Fruit fly (Drosophila melanogaster): ENCODE data around the gene CG3191.

The CG3191 gene

DNA sequence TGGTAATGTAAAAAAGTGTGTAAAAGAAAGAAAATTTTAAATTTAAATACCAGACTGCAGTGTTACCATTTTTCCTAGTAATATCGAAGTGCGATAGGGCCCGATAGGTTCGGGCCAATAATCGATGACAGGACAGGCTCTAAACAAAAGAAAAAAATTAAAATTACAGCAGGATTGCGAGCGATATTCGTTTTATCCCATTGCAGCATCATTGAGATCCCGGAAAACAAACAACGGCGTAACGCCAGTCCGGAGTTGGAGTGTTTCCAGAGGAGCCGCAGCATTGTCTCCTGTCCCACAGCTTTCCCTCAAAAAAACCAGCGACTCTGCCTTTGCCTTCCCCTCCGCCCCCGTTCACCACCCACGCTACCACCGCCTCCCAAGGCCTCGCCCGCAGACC, 26.7 kb downstream of the CG3191 start, which contains the start of gene pcx (continued):
- TF ChIP-seq NFAT (GFP tag; IDR thresholded peaks at IDR 0.05) (no peak), CG9215 (GFP tag; IDR thresholded peaks at IDR 0.05) (no peak), esg (GFP tag; conservative IDR thresholded peaks at IDR 0.05) (no peak), CG8281 (tag; optimal IDR thresholded peaks at IDR 0.05) (no peak), Dp (GFP tag; optimal IDR thresholded peaks at IDR 0.05) (peak; percentile 70), CG8478 (optimal IDR thresholded peaks at IDR 0.05) (no peak), org-1 (GFP tag; optimal IDR thresholded peaks at IDR 0.05) (no peak), amos (GFP tag; IDR thresholded peaks at IDR 0.05; ENCODE audit: partially characterized antibody) (peak; percentile 59; the same call in 1 of the 2 replicates), Ets97D (GFP tag; optimal IDR thresholded peaks at IDR 0.05) (peak; percentile 7), Taf1 (GFP tag; IDR thresholded peaks at IDR 0.05) (no peak), Sry-β (GFP tag; optimal IDR thresholded peaks at IDR 0.05) (no peak), CG1024 (GFP tag; IDR thresholded peaks at IDR 0.05) (no peak), hbn (GFP tag; IDR thresholded peaks at IDR 0.05; ENCODE audit: partially characterized antibody) (peak; percentile 27; the same call in 1 of the 2 replicates), Atf3 (GFP tag; optimal IDR thresholded peaks at IDR 0.05) (no peak), CG4617 (GFP tag; optimal IDR thresholded peaks at IDR 0.05; ENCODE audit: borderline replicate concordance) (peak; percentile 76), Meics (GFP tag; optimal IDR thresholded peaks at IDR 0.05) (no peak), CG2116 (GFP tag; optimal IDR thresholded peaks at IDR 0.05) (peak; percentile 38), CG12744 (GFP tag; optimal IDR thresholded peaks at IDR 0.05) (no peak), Rx (GFP tag; IDR thresholded peaks at IDR 0.05) (no peak), ase (GFP tag; IDR thresholded peaks at IDR 0.05) (no peak), CG4328 (GFP tag; optimal IDR thresholded peaks at IDR 0.05) (no peak), Elba2 (GFP tag; optimal IDR thresholded peaks at IDR 0.05) (no peak), Neu2 (GFP tag; optimal IDR thresholded peaks at IDR 0.05; ENCODE audit: borderline replicate concordance) (no peak), bab2 (GFP tag; optimal IDR thresholded peaks at IDR 0.05) (no peak), unc-4 (GFP tag; IDR thresholded peaks at IDR 0.05; ENCODE audit: partially characterized antibody) (peak; percentile 65), Stat92E (GFP tag; optimal IDR thresholded peaks at IDR 0.05) (no peak), CG4730 (GFP tag; IDR thresholded peaks at IDR 0.05) (no peak), ewg (GFP tag; optimal IDR thresholded peaks at IDR 0.05) (no peak), ken (GFP tag; IDR thresholded peaks at IDR 0.05) (no peak), lbe (GFP tag; optimal IDR thresholded peaks at IDR 0.05) (no peak)

DNA sequence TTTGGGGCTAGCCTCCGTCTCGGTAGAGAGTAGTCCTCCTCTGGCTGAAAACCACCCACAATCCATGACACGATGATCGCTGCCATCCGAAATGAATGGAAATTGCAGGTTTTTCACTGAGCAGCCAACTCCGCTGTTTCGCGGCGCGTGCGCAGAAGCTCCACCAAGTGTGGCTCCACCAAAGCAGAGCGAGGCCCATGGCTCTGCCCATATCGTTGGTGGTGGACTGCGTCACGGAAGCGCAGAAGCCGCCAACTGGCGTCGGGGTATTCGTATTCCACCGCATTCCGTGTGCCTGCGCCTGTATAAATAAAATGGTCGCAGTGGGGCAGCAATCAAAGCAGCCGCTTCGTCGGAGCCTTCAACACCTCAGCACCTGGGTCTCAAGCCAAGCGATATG, 28.3 kb downstream of the CG3191 start, which contains the start of gene CG14052:
Gene CG14052, plus strand, starts transcription at position 301 of the 400 bp plus-strand sequence.
- peak; percentile 16 for TF ChIP-seq Med (GFP tag)
- TF ChIP-seq CG33213 (GFP tag; optimal IDR thresholded peaks at IDR 0.05), result no peak
- TF ChIP-seq ewg (GFP tag; optimal IDR thresholded peaks at IDR 0.05), result peak; percentile 19

DNA sequence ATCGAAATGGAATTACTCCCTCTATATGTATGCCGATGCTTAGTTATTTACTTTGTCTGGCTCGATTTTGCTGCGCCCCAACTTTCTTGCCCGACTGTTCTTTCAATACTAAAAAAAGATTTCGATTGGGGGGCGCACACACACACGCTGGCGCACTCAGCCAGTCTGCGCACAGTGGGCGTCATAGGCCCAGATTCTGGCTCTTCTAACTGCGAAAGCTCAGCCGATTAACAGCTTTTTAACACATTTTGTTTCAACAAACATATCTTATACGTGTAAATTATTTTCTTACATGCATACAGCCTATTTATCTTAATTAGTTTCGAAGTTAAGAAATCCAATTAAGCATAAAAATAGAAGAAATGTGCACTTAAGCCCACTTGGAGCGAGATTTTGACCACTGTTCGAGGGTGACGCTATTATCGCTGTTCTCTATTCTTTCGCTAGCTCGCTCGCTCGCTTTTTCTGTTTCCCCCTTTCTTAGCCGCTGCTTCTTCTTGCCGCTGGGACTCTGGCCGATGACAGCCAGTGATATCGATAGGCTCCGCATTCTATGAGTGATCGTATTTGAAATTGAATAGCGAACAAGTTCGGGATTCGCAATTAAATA, 29.5 kb downstream of the CG3191 start, which contains the start of gene Vinc:
Gene Vinc, minus strand, starts transcription at position 387 of the 610 bp plus-strand sequence.
- TF ChIP-seq zfh2 (GFP tag; optimal IDR thresholded peaks at IDR 0.05), result peak; percentile 55
- TF ChIP-seq CG16779 (GFP tag; IDR thresholded peaks at IDR 0.05), result no peak
- TF ChIP-seq CG5245 (GFP tag; optimal IDR thresholded peaks at IDR 0.05), result peak; percentile 67
- no peak for TF ChIP-seq Sox100B (GFP tag; optimal IDR thresholded peaks at IDR 0.05)
- TF ChIP-seq MTF-1 (GFP tag; optimal IDR thresholded peaks at IDR 0.05; ENCODE audit: borderline replicate concordance), result peak; percentile 48
- peak; percentile 44; the same call in 1 of the 2 replicates for TF ChIP-seq wor (GFP tag; IDR thresholded peaks at IDR 0.05)
- peak; percentile 73 for TF ChIP-seq CG4854 (GFP tag; optimal IDR thresholded peaks at IDR 0.05)
- no peak for TF ChIP-seq chinmo (GFP tag; IDR thresholded peaks at IDR 0.05; ENCODE audit: partially characterized antibody)
- peak; percentile 66 for TF ChIP-seq gro (GFP tag; optimal IDR thresholded peaks at IDR 0.05)
- TF ChIP-seq unc-4 (GFP tag; IDR thresholded peaks at IDR 0.05; ENCODE audit: partially characterized antibody), result no peak
- no peak for TF ChIP-seq HLHmδ (GFP tag; optimal IDR thresholded peaks at IDR 0.05)
- peak; percentile 96 for TF ChIP-seq lab (GFP tag; optimal IDR thresholded peaks at IDR 0.05)
- TF ChIP-seq CG17829 (tag; optimal IDR thresholded peaks at IDR 0.05), result peak; percentile 89
- peak; percentile 90 for TF ChIP-seq CG17359 (tag; optimal IDR thresholded peaks at IDR 0.05)
- TF ChIP-seq CG9215 (GFP tag; IDR thresholded peaks at IDR 0.05), result peak; percentile 89
- peak; percentile 84 for TF ChIP-seq Taf1 (GFP tag; IDR thresholded peaks at IDR 0.05)
- no peak for TF ChIP-seq fd102C (GFP tag; optimal IDR thresholded peaks at IDR 0.05)
- peak; percentile 53 for TF ChIP-seq org-1 (GFP tag; optimal IDR thresholded peaks at IDR 0.05)
- TF ChIP-seq Bteb2 (GFP tag; optimal IDR thresholded peaks at IDR 0.05), result peak; percentile 66
- peak; percentile 52; the same call in 1 of the 2 replicates for TF ChIP-seq chm (GFP tag; IDR thresholded peaks at IDR 0.05)

Data from whole organism, embryonic.